Worm (Caenorhabditis elegans) whole organism, early embryonic: Measurements from ENCODE around the gene C05C9.2.

Source experiments
- flt-1 ChIP-seq: fragments of 200-800 bp; sonication (Bioruptor generic); IDR thresholded peaks from 2 replicates; pipeline ENCODE4 v1.3.6; 2022; ENCODE audit warnings: missing genetic modification characterization, missing compliant biosample characterization
- hmbx-1 ChIP-seq: sonication (generic microtip); optimal IDR thresholded peaks from 2 replicates; lab custom pipeline; 2016; ENCODE audit warnings: mild to moderate bottlenecking, missing genetic modification characterization, missing compliant biosample characterization
- hmg-4 ChIP-seq: fragments of 200-800 bp; sonication (Bioruptor generic); optimal IDR thresholded peaks from 2 replicates; lab custom pipeline; 2018; ENCODE audit warnings: mild to moderate bottlenecking, missing genetic modification characterization, missing compliant biosample characterization
- scrt-1 ChIP-seq: fragments of 200-800 bp; sonication (Bioruptor generic); IDR thresholded peaks from 2 replicates; pipeline ENCODE4 v1.3.6; 2022; ENCODE audit warnings: missing genetic modification characterization, missing compliant biosample characterization
- tbx-37 ChIP-seq: fragments of 200-800 bp; sonication (Bioruptor generic); conservative IDR thresholded peaks from 2 replicates; pipeline ENCODE4 v1.3.6; 2022; ENCODE audit warnings: missing genetic modification reagents, missing genetic modification characterization, missing compliant biosample characterization
- tra-4 ChIP-seq: sonication (generic microtip); optimal IDR thresholded peaks from 2 replicates; lab custom pipeline; 2017; ENCODE audit warnings: missing genetic modification characterization, missing compliant biosample characterization

ce11 chrX:11199155-11199554 lies 46.3 kb downstream of the C05C9.2 start, which contains the start of gene col-178:
- TF ChIP-seq tbx-37 (GFP tag; lab: Robert Waterston, UW): no peak
- TF ChIP-seq hmbx-1 (tag; lab: Kevin White, UChicago): no peak
- TF ChIP-seq flt-1 (GFP tag; lab: Robert Waterston, UW): no peak
- TF ChIP-seq hmg-4 (GFP tag; lab: Kevin White, UChicago): no peak
- TF ChIP-seq tra-4 (tag; lab: Kevin White, UChicago): no peak
- TF ChIP-seq scrt-1: no peak
